Worm (Caenorhabditis elegans) whole organism, L2 larva: ENCODE measurements around the gene R07H5.11.
A peak's percentile ranks its signal among the peaks of the same experiment; 100 is the strongest.
"Not testable (repeated sequence)": the region's sequence is repeated elsewhere in the genome, so short reads cannot be mapped to it uniquely, and the experiment has no call there.

ENCODE experiments used
- F13H6.1 ChIP-seq: sonication (generic microtip); optimal IDR thresholded peaks from 2 replicates; lab custom pipeline; 2016; ENCODE audit warnings: missing genetic modification characterization, missing compliant biosample characterization
- nhr-10 ChIP-seq: sonication (generic microtip); optimal IDR thresholded peaks from 2 replicates; lab custom pipeline; 2017; ENCODE audit warnings: missing biosample characterization, missing genetic modification characterization
- nhr-11 ChIP-seq: fragments of 150-350 bp; optimal IDR thresholded peaks from 2 replicates; lab custom pipeline; 2014; ENCODE audit warnings: missing biosample characterization, missing genetic modification characterization
- nhr-237 ChIP-seq: fragments of 150-350 bp; optimal IDR thresholded peaks from 2 replicates; lab custom pipeline; 2014; ENCODE audit warnings: missing biosample characterization, missing genetic modification characterization
- nhr-77 ChIP-seq: fragments of 150-350 bp; optimal IDR thresholded peaks from 2 replicates; lab custom pipeline; 2014; ENCODE audit warnings: missing biosample characterization, missing genetic modification characterization
- snpc-4 ChIP-seq: fragments of 150-350 bp; optimal IDR thresholded peaks from 2 replicates; lab custom pipeline; 2014; ENCODE audit warnings: missing biosample characterization, missing genetic modification characterization
- ztf-11 ChIP-seq: sonication (generic microtip); optimal IDR thresholded peaks from 2 replicates; lab custom pipeline; 2017; ENCODE audit warnings: missing biosample characterization, missing genetic modification characterization

DNA sequence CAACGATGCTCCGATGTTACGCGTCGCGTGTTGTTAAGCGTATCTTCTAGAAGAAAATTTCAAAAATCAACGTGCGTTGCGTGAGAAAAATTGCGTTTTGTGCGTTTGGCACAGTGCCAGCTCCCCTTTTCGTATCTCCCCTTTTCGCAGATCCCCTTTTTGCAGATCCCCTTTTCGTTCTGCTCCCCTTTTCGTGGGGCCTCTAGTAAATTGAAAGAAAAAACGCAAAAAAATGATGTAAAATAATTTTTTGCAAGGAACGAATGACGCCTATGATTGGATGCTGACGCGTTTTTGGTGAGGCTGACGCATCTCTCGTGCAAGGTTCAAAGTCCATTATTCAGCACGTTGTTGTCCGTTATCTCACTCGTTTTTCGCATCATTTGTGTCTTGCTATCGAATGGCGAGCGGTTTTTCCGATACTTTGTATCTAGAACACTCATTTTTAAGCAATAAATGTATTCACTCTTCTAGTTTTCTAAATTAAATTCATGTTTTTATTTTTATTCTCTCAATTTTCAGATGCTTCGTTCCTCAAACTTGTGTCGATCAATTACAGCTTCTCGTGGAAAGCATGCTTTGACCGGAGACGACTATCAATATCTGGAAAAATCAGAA is 23.3 kb upstream of the R07H5.11 start, which contains the start of gene cpt-2:
- TF ChIP-seq snpc-4 (tag; lab: Kevin White, UChicago), result peak; percentile 16
- not testable (repeated sequence) for TF ChIP-seq nhr-237, nhr-11, ztf-11 (tag; lab: Kevin White, UChicago)
- peak; percentile 58 for TF ChIP-seq nhr-10 (tag; lab: Kevin White, UChicago)
- peak; percentile 82 for TF ChIP-seq F13H6.1
- peak; percentile 16 for TF ChIP-seq nhr-77 (tag; lab: Kevin White, UChicago)
